Worm (Caenorhabditis elegans) whole organism, early embryonic: ENCODE results near the gene C23F12.9.

Source experiments
- ceh-13 ChIP-seq: fragments of 200-800 bp; sonication (Bioruptor generic); optimal IDR thresholded peaks from 2 replicates; lab custom pipeline; 2018; ENCODE audit warnings: mild to moderate bottlenecking, missing genetic modification characterization, missing compliant biosample characterization
- flt-1 ChIP-seq: fragments of 200-800 bp; sonication (Bioruptor generic); IDR thresholded peaks from 2 replicates; pipeline ENCODE4 v1.3.6; 2022; ENCODE audit warnings: missing genetic modification characterization, missing compliant biosample characterization
- hmbx-1 ChIP-seq: sonication (generic microtip); optimal IDR thresholded peaks from 2 replicates; lab custom pipeline; 2016; ENCODE audit warnings: mild to moderate bottlenecking, missing genetic modification characterization, missing compliant biosample characterization
- hmg-4 ChIP-seq: fragments of 200-800 bp; sonication (Bioruptor generic); optimal IDR thresholded peaks from 2 replicates; lab custom pipeline; 2018; ENCODE audit warnings: mild to moderate bottlenecking, missing genetic modification characterization, missing compliant biosample characterization
- hnd-1 ChIP-seq: sonication (generic microtip); optimal IDR thresholded peaks from 2 replicates; lab custom pipeline; 2016; ENCODE audit warnings: missing genetic modification characterization, missing compliant biosample characterization
- scrt-1 ChIP-seq: fragments of 200-800 bp; sonication (Bioruptor generic); IDR thresholded peaks from 2 replicates; pipeline ENCODE4 v1.3.6; 2022; ENCODE audit warnings: missing genetic modification characterization, missing compliant biosample characterization

DNA sequence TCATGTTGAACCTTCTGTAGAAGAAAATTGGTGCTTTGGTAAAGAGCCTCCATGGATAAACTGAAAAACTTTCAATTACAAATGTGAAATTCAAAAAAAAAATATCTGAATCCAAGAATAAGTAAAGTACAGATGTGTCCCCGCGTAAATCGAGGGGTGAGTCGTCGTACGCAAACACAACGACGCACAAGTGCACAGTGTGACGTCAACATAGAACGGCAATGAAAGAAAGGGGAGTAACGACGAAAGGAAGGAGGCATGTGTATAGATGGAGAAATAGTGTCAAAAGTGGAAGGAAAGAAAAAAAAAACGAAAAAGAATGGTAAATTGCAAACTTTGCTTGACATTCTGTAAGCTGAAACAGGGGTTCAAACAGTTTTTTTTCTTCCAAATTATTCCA lies 47.7 kb downstream of the C23F12.9 start, which contains the start of gene memb-1:
- TF ChIP-seq hmg-4 (no peak), scrt-1 (GFP tag; lab: Robert Waterston, UW) (no peak), hmbx-1 (tag; lab: Kevin White, UChicago) (no peak), ceh-13 (GFP tag; lab: Kevin White, UChicago) (no peak), flt-1 (no peak), hnd-1 (tag; lab: Kevin White, UChicago) (no peak)
